Worm (Caenorhabditis elegans): ENCODE results near the gene C01G6.2.

C01G6.2 gene

ce11 chrII:9308614-9309046, 41.8 kb downstream of the C01G6.2 start:
- TF ChIP-seq dmd-4 (tag; optimal IDR thresholded peaks at IDR 0.05) = no peak
- peak; percentile 87 for TF ChIP-seq mab-5 (tag; optimal IDR thresholded peaks at IDR 0.05)
- TF ChIP-seq nhr-6 (tag; optimal IDR thresholded peaks at IDR 0.05) = no peak

- TF ChIP-seq ceh-82 (tag; optimal IDR thresholded peaks at IDR 0.05) = no peak
- TF ChIP-seq snpc-4 (tag; optimal IDR thresholded peaks at IDR 0.05) = no peak
- TF ChIP-seq F13H6.1 (tag; optimal IDR thresholded peaks at IDR 0.05) = no peak
- TF ChIP-seq lin-39 (tag; optimal IDR thresholded peaks at IDR 0.05) = no peak
- TF ChIP-seq elt-3 (tag; optimal IDR thresholded peaks at IDR 0.05) = no peak
- TF ChIP-seq Y55F3AM.14 (GFP tag; optimal IDR thresholded peaks at IDR 0.05) = no peak
- TF ChIP-seq blmp-1 (tag; optimal IDR thresholded peaks at IDR 0.05; ENCODE audit: insufficient read depth) = no peak
- TF ChIP-seq lin-11 (tag; optimal IDR thresholded peaks at IDR 0.05) = no peak
- no peak for TF ChIP-seq ztf-4 (tag; optimal IDR thresholded peaks at IDR 0.05)
These were observed 43.3 kb downstream of the C01G6.2 start, which contains the start of gene cam-1 for ce11 chrII:9310204-9310603. TSS of gene cam-1 (minus strand) at chrII:9310304.

- no peak for TF ChIP-seq Y55F3AM.14 (GFP tag; optimal IDR thresholded peaks at IDR 0.05)
- TF ChIP-seq unc-55 (GFP tag; optimal IDR thresholded peaks at IDR 0.05) = peak; percentile 31
These were observed 43.9 kb downstream of the C01G6.2 start for ce11 chrII:9310794-9311193.

DNA sequence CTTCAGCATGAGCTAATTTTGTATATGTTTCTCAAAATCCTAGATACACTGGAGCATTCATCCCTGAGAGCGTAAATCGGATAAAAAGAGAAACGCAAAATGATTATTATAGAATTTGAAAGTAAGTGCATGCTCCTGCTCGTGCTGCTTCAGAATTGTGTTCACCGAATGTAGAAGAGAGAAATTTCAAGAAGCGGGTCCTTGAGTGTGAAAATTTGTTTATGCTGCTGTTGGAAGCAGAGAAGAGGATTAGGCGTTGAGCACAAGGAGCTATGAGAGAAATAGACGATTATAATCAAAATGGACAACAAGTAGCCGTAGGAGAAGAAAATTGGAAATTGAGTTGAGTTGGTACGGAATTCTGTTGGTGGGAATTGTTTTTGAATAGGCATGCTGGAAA, 44.8 kb downstream of the C01G6.2 start:
- peak; percentile 22 for TF ChIP-seq unc-55 (GFP tag; optimal IDR thresholded peaks at IDR 0.05)
- TF ChIP-seq unc-39 (tag; optimal IDR thresholded peaks at IDR 0.05) = no peak
- no peak for TF ChIP-seq aly-2 (tag; optimal IDR thresholded peaks at IDR 0.05)
- no peak for TF ChIP-seq sem-4 (tag; optimal IDR thresholded peaks at IDR 0.05)

DNA sequence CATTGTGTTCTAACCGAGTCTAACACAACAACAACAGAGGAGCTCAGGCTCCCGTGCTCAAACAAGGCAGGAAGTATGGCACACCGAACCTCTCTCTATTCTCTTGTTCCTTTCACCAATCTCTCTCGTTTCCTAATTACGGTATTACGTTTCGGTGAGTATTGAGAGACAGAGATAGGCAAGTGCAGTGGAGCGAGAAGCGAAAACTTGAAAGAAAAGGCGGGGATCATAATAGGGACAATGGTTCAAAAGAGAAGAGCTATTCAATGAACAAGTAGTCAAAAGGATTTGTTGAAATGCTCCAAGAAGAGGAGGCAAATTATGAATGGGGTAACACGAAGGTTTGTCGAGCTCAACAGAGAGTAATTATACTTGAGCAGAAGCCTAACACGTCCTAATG, 46.5 kb downstream of the C01G6.2 start:
- no peak for TF ChIP-seq nhr-237 (tag; optimal IDR thresholded peaks at IDR 0.05)
- TF ChIP-seq lin-39 (tag; optimal IDR thresholded peaks at IDR 0.05) = no peak
- no peak for TF ChIP-seq peb-1 (tag; optimal IDR thresholded peaks at IDR 0.05)
- no peak for TF ChIP-seq ceh-82 (tag; optimal IDR thresholded peaks at IDR 0.05)
- no peak for TF ChIP-seq crh-2 (tag; optimal IDR thresholded peaks at IDR 0.05)
- no peak for TF ChIP-seq ZK546.5 (tag; optimal IDR thresholded peaks at IDR 0.05)

DNA sequence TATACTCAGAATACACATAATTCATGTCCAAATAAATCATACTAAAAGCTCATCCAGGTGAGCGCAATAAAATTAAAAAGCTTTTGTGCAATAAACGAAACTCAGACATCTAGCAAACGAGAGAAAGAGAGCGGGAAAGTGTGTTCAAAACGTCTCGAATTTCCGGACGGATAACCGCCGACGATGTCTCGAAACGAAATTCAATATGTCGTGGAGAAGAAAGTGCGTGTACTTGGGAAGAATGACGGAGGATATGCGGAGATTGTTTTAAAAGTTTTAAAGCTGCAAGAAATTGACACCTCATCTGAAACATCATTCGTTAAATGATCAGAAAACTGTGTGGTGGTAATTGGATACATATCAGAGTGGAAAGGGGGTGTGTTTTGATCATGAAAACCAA, 47.9 kb downstream of the C01G6.2 start:
- TF ChIP-seq F13H6.1 (tag; optimal IDR thresholded peaks at IDR 0.05) (peak; percentile 46), nhr-237 (tag; optimal IDR thresholded peaks at IDR 0.05) (no peak), nhr-129 (tag; optimal IDR thresholded peaks at IDR 0.05) (peak; percentile 6)

DNA sequence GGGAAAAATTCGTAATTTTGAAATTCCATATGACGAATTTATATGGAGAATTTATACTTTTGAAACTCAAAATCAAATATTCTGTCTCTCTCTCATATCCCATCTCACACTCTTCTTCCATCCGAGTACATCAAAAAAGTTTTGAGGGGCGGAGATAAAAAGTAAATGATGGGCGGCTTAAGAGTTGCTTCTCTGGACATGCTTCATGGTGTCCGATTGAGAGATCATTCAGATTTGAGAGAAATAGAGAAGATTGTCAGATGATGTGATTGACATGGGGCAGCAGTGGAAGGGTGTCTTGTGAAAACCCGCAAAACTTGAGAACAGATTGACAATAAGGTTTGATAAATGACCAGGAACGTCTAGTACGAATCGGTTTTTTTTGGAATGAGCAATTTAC, 48.8 kb downstream of the C01G6.2 start:
- TF ChIP-seq C34F6.9 (tag; optimal IDR thresholded peaks at IDR 0.05) (peak; percentile 37), Y55F3AM.14 (GFP tag; optimal IDR thresholded peaks at IDR 0.05) (no peak), mdl-1 (tag; optimal IDR thresholded peaks at IDR 0.05) (no peak), nhr-23 (tag; optimal IDR thresholded peaks at IDR 0.05) (no peak), nhr-129 (tag; optimal IDR thresholded peaks at IDR 0.05) (peak; percentile 33), sma-9 (GFP tag; optimal IDR thresholded peaks at IDR 0.05) (no peak), sma-9 (tag; optimal IDR thresholded peaks at IDR 0.05) (no peak), nhr-12 (tag; optimal IDR thresholded peaks at IDR 0.05) (no peak)

DNA sequence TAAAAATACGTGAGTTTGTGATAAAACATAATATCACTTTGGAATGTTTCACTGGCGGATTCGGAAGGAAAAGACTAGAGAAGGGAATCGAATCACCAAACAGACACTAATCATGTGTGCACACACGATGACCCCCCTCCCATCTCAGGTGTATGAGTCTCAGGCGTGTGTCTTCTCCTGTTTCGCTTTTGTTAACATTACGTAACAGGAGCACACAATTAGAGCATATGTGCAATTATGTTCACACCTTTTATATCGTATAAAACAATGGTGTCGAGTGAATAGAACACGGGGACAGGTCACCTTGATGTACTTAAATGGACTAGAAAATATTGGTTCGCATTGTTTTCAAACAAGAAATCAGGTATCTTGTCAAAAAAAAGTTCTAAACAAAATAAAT, 49.9 kb downstream of the C01G6.2 start:
- no peak for TF ChIP-seq ceh-82 (tag; optimal IDR thresholded peaks at IDR 0.05)
- no peak for TF ChIP-seq crh-2 (tag; optimal IDR thresholded peaks at IDR 0.05)
- no peak for TF ChIP-seq ztf-4 (tag; optimal IDR thresholded peaks at IDR 0.05)
- TF ChIP-seq snpc-4 (tag; optimal IDR thresholded peaks at IDR 0.05) = no peak
- TF ChIP-seq nhr-129 (tag; optimal IDR thresholded peaks at IDR 0.05) = peak; percentile 2
- no peak for TF ChIP-seq nhr-21 (tag; optimal IDR thresholded peaks at IDR 0.05)
